Fruit fly (Drosophila melanogaster) whole organism, embryonic: ENCODE results near the gene CG14395.
A peak's percentile ranks its signal among the peaks of the same experiment; 100 is the strongest.

Source experiments
- CG1233 ChIP-seq: fragments of 200-800 bp; sonication (Bioruptor generic); optimal IDR thresholded peaks from 4 replicates; lab custom pipeline; 2018; ENCODE audit warnings: missing biosample characterization, mild to moderate bottlenecking, missing genetic modification characterization
- CG14014 ChIP-seq: fragments of 200-800 bp; sonication (Bioruptor generic); IDR thresholded peaks from 2 replicates; pipeline ENCODE4 v1.3.6; 2022; ENCODE audit warnings: missing biosample characterization, missing genetic modification characterization
- CG16779 ChIP-seq: fragments of 200-800 bp; sonication (Bioruptor generic); IDR thresholded peaks from 2 replicates; pipeline ENCODE4 v1.3.6; 2022; ENCODE audit warnings: missing biosample characterization, missing genetic modification characterization
- CG2116 ChIP-seq: fragments of 200-800 bp; sonication (Bioruptor generic); optimal IDR thresholded peaks from 3 replicates; lab custom pipeline; 2018; ENCODE audit warnings: missing biosample characterization, mild to moderate bottlenecking, missing genetic modification characterization
- CG2199 ChIP-seq: fragments of 200-800 bp; sonication (Bioruptor generic); IDR thresholded peaks from 3 replicates; pipeline ENCODE4 v1.3.6; 2022; ENCODE audit warnings: missing biosample characterization, missing genetic modification characterization
- CG2678 ChIP-seq: fragments of 200-800 bp; sonication (Bioruptor generic); optimal IDR thresholded peaks from 3 replicates; lab custom pipeline; 2019; ENCODE audit warnings: missing biosample characterization, mild to moderate bottlenecking, missing genetic modification characterization, moderate library complexity
- CG30403 ChIP-seq: fragments of 200-800 bp; sonication (Bioruptor generic); optimal IDR thresholded peaks from 3 replicates; lab custom pipeline; 2016; ENCODE audit warnings: missing biosample characterization, missing genetic modification characterization
- CG32532 ChIP-seq: fragments of 200-800 bp; sonication (Bioruptor generic); IDR thresholded peaks from 2 replicates; pipeline ENCODE4 v1.3.6; 2022; ENCODE audit warnings: missing biosample characterization, missing genetic modification characterization
- CG3281 ChIP-seq: fragments of 200-800 bp; sonication (Bioruptor generic); optimal IDR thresholded peaks from 3 replicates; lab custom pipeline; 2017; ENCODE audit warnings: missing biosample characterization, mild to moderate bottlenecking, missing genetic modification characterization
- CG34376 ChIP-seq: fragments of 200-800 bp; sonication (Bioruptor generic); optimal IDR thresholded peaks from 2 replicates; lab custom pipeline; 2018; ENCODE audit warnings: missing biosample characterization, mild to moderate bottlenecking, missing genetic modification characterization
- CG3847 ChIP-seq: fragments of 200-800 bp; sonication (Bioruptor generic); IDR thresholded peaks from 2 replicates; pipeline ENCODE4 v1.3.6; 2022; ENCODE audit warnings: missing biosample characterization, missing genetic modification characterization
- CG5953 ChIP-seq: fragments of 200-800 bp; sonication (Bioruptor generic); IDR thresholded peaks from 2 replicates; pipeline ENCODE4 v1.3.6; 2022; ENCODE audit warnings: missing biosample characterization, missing genetic modification characterization
- CG7928 ChIP-seq: fragments of 200-800 bp; sonication (Bioruptor generic); optimal IDR thresholded peaks from 2 replicates; lab custom pipeline; 2017; ENCODE audit warnings: missing biosample characterization, mild to moderate bottlenecking, missing genetic modification characterization
- CG7963 ChIP-seq: fragments of 200-800 bp; sonication (Bioruptor generic); IDR thresholded peaks from 3 replicates; pipeline ENCODE4 v1.3.6; 2022; ENCODE audit warnings: missing biosample characterization, missing genetic modification characterization; ENCODE audit not compliant: partially characterized antibody
- CG7987 ChIP-seq: fragments of 200-800 bp; sonication (Bioruptor generic); optimal IDR thresholded peaks from 2 replicates; lab custom pipeline; 2018; ENCODE audit warnings: missing biosample characterization, mild to moderate bottlenecking, missing genetic modification characterization, moderate library complexity
- CG8290 ChIP-seq, 3 experiments: fragments of 200-800 bp; sonication (Bioruptor generic); optimal IDR thresholded peaks; 2 replicates each; lab custom pipeline; 2016 to 2019; ENCODE audit warnings: missing biosample characterization in 3 of 3, missing genetic modification characterization in 3 of 3, mild to moderate bottlenecking in 2 of 3, moderate library complexity in 1 of 3
- D19A ChIP-seq: fragments of 200-800 bp; optimal IDR thresholded peaks from 3 replicates; lab custom pipeline; 2019; ENCODE audit warnings: missing biosample characterization, mild to moderate bottlenecking, missing genetic modification characterization, moderate library complexity
- Drgx ChIP-seq: fragments of 200-800 bp; sonication (Bioruptor generic); IDR thresholded peaks from 2 replicates; pipeline ENCODE4 v1.3.6; 2022; ENCODE audit warnings: missing biosample characterization, missing genetic modification characterization
- Ets65A ChIP-seq: fragments of 200-800 bp; sonication (Bioruptor generic); peaks from one replicate; lab custom pipeline; 2016; ENCODE audit warnings: missing biosample characterization, missing genetic modification characterization
- GATAe ChIP-seq: fragments of 200-800 bp; sonication (Bioruptor generic); conservative IDR thresholded peaks from 2 replicates; pipeline ENCODE4 v1.3.6; 2022; ENCODE audit warnings: missing biosample characterization, missing genetic modification characterization
- Hmr ChIP-seq: fragments of 200-800 bp; sonication (Bioruptor generic); optimal IDR thresholded peaks from 3 replicates; lab custom pipeline; 2017; ENCODE audit warnings: mild to moderate bottlenecking, missing biosample characterization, missing genetic modification reagents, missing genetic modification characterization
- Hsf ChIP-seq: fragments of 200-800 bp; sonication (Bioruptor generic); optimal IDR thresholded peaks from 3 replicates; lab custom pipeline; 2016; ENCODE audit warnings: missing biosample characterization, missing genetic modification characterization
- MTF-1 ChIP-seq: fragments of 200-800 bp; sonication (Bioruptor generic); optimal IDR thresholded peaks from 2 replicates; lab custom pipeline; 2018; ENCODE audit warnings: missing biosample characterization, mild to moderate bottlenecking, missing genetic modification characterization, borderline replicate concordance
- Optix ChIP-seq: fragments of 200-800 bp; sonication (Bioruptor generic); IDR thresholded peaks from 3 replicates; pipeline ENCODE4 v1.3.6; 2022; ENCODE audit warnings: missing biosample characterization, missing genetic modification characterization
- Ptx1 ChIP-seq: fragments of 200-800 bp; sonication (Bioruptor generic); IDR thresholded peaks from 2 replicates; pipeline ENCODE4 v1.3.6; 2022; ENCODE audit warnings: missing biosample characterization, missing genetic modification characterization
- Trl ChIP-seq, 3 experiments: fragments of >200 bp in 2 of 3; fragments of 200-800 bp in 1 of 3; sonication (Bioruptor generic) in 1 of 3; optimal IDR thresholded peaks; 2 replicates in 1 of 3; 3 replicates in 2 of 3; lab custom pipeline; 2016 to 2017; ENCODE audit warnings: missing biosample characterization in 1 of 3, missing genetic modification characterization in 1 of 3
- abd-A ChIP-seq: fragments of 200-800 bp; sonication (Bioruptor generic); optimal IDR thresholded peaks from 3 replicates; lab custom pipeline; 2019; ENCODE audit warnings: missing biosample characterization, mild to moderate bottlenecking, missing genetic modification characterization, moderate library complexity
- amos ChIP-seq: fragments of 200-800 bp; sonication (Bioruptor generic); IDR thresholded peaks from 2 replicates; pipeline ENCODE4 v1.3.6; 2022; ENCODE audit warnings: missing biosample characterization, missing genetic modification characterization; ENCODE audit not compliant: partially characterized antibody
- caup ChIP-seq: fragments of 200-800 bp; sonication (Bioruptor generic); optimal IDR thresholded peaks from 3 replicates; lab custom pipeline; 2017; ENCODE audit warnings: missing biosample characterization, mild to moderate bottlenecking, missing genetic modification characterization, moderate library complexity; ENCODE audit not compliant: severe bottlenecking
- crp ChIP-seq, 2 experiments: fragments of 200-800 bp; sonication (Bioruptor generic); optimal IDR thresholded peaks; 2 replicates in 1 of 2; 3 replicates in 1 of 2; lab custom pipeline; 2017; ENCODE audit warnings: missing biosample characterization in 2 of 2, missing genetic modification characterization in 2 of 2, mild to moderate bottlenecking in 1 of 2, moderate library complexity in 1 of 2
- cwo ChIP-seq: fragments of 200-800 bp; sonication (Bioruptor generic); optimal IDR thresholded peaks from 3 replicates; lab custom pipeline; 2017; ENCODE audit warnings: missing biosample characterization, missing genetic modification characterization, mild to moderate bottlenecking, moderate library complexity, missing genetic modification reagents
- disco-r ChIP-seq: fragments of 200-800 bp; sonication (Bioruptor generic); optimal IDR thresholded peaks from 2 replicates; lab custom pipeline; 2016; ENCODE audit warnings: missing biosample characterization, missing genetic modification characterization
- exex ChIP-seq: fragments of 200-800 bp; sonication (Bioruptor generic); optimal IDR thresholded peaks from 4 replicates; lab custom pipeline; 2018; ENCODE audit warnings: missing biosample characterization, mild to moderate bottlenecking, missing genetic modification characterization, moderate library complexity
- fd3F ChIP-seq: fragments of 200-800 bp; sonication (Bioruptor generic); optimal IDR thresholded peaks from 2 replicates; lab custom pipeline; 2018; ENCODE audit warnings: missing biosample characterization, mild to moderate bottlenecking, missing genetic modification characterization, moderate library complexity
- gt ChIP-seq: fragments of 200-800 bp; sonication (Bioruptor generic); IDR thresholded peaks from 2 replicates; pipeline ENCODE4 v1.3.6; 2022; ENCODE audit warnings: missing biosample characterization, missing genetic modification characterization
- lab ChIP-seq: fragments of 200-800 bp; sonication (Bioruptor generic); optimal IDR thresholded peaks from 3 replicates; lab custom pipeline; 2017; ENCODE audit warnings: missing biosample characterization, missing genetic modification characterization, mild to moderate bottlenecking, moderate library complexity, missing genetic modification reagents
- mirr ChIP-seq: fragments of 200-800 bp; sonication (Bioruptor generic); optimal IDR thresholded peaks from 3 replicates; lab custom pipeline; 2018; ENCODE audit warnings: missing biosample characterization, mild to moderate bottlenecking, missing genetic modification characterization
- nerfin-2 ChIP-seq: fragments of 200-800 bp; sonication (Bioruptor generic); IDR thresholded peaks from 2 replicates; pipeline ENCODE4 v1.3.6; 2022; ENCODE audit warnings: missing biosample characterization, missing genetic modification characterization; ENCODE audit not compliant: partially characterized antibody
- phol ChIP-seq: fragments of 200-800 bp; sonication (Bioruptor generic); optimal IDR thresholded peaks from 3 replicates; lab custom pipeline; 2018; ENCODE audit warnings: missing biosample characterization, mild to moderate bottlenecking, missing genetic modification characterization, moderate library complexity
- pzg ChIP-seq: fragments of 200-800 bp; sonication (Bioruptor generic); optimal IDR thresholded peaks from 3 replicates; lab custom pipeline; 2018; ENCODE audit warnings: missing biosample characterization, mild to moderate bottlenecking, missing genetic modification characterization, moderate library complexity
- repo ChIP-seq: fragments of 200-800 bp; sonication (Bioruptor generic); optimal IDR thresholded peaks from 2 replicates; lab custom pipeline; 2016; ENCODE audit warnings: missing biosample characterization, missing genetic modification characterization
- row ChIP-seq: fragments of 200-800 bp; sonication (Bioruptor generic); IDR thresholded peaks from 3 replicates; pipeline ENCODE4 v1.3.6; 2022; ENCODE audit warnings: missing biosample characterization, missing genetic modification characterization
- schlank ChIP-seq: fragments of 200-800 bp; sonication (Bioruptor generic); optimal IDR thresholded peaks from 2 replicates; lab custom pipeline; 2018; ENCODE audit warnings: missing biosample characterization, mild to moderate bottlenecking, missing genetic modification characterization
- sens ChIP-seq: fragments of 200-800 bp; sonication (Bioruptor generic); peaks from one replicate; lab custom pipeline; 2016; ENCODE audit warnings: missing biosample characterization, missing genetic modification characterization
- sim ChIP-seq: fragments of 200-800 bp; sonication (Bioruptor generic); IDR thresholded peaks from 2 replicates; pipeline ENCODE4 v1.3.6; 2022; ENCODE audit warnings: missing biosample characterization, missing genetic modification characterization
- sug ChIP-seq: fragments of 200-800 bp; optimal IDR thresholded peaks from 2 replicates; lab custom pipeline; 2019; ENCODE audit warnings: missing biosample characterization, mild to moderate bottlenecking, missing genetic modification characterization, moderate library complexity
- unpg ChIP-seq: fragments of 200-800 bp; sonication (Bioruptor generic); optimal IDR thresholded peaks from 3 replicates; lab custom pipeline; 2018; ENCODE audit warnings: missing biosample characterization, mild to moderate bottlenecking, missing genetic modification characterization, moderate library complexity

Gene CG14395

DNA sequence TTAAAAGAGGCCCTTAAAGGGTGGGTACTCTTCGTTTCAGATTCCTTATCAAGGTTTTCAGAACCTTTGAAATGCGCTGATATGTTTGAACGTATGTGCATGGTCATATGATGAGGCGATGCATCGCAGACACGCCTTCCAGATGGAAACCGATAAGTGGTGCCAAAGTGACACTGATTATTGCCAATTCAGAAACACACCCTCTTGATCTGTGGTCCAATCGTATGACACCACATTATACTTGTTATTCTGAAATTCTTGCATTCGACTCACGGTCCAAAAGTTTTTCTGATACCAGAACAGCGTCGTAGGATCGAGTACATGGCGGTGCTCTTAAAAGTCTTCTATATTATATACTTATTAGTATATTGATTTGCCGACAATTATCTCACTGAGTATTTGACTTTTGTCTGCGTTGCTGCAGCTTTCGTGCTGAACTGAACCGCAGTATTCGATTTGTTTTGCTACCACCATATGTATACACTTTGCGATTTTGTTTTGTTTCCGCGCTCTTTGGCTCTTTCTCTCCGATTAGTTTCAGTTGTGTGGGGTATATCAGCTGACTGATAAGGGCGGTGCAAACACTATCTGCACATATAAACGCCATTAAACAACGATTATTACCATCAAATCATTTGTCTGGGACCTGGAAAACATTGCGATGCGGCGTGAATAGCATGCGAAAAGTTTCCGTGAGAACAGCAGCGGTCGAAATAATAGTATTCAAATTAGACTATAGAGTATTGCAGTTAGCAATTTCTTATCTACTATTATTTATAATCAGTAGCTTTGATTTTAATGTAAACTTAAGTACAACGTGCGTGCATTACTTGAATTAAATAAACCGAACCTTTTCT, 57.9 kb downstream of the CG14395 start:
- no peak for TF ChIP-seq CG2116 (GFP tag; lab: Kevin White, UChicago)
- TF ChIP-seq MTF-1, result no peak
- no peak for TF ChIP-seq fd3F
- 0 out of 2 replicates have a peak, but pooled peaks have one; percentile 5 for TF ChIP-seq Drgx
- peak; percentile 98 for TF ChIP-seq exex (tag; lab: Kevin White, UChicago)
- peak; percentile 22 for TF ChIP-seq cwo (GFP tag; lab: Kevin White, UChicago)
- no peak for TF ChIP-seq sim (GFP tag; lab: Robert Waterston, UW)
- peak; percentile 48 for TF ChIP-seq CG34376 (GFP tag; lab: Kevin White, UChicago)
- TF ChIP-seq amos, result no peak
- no peak for TF ChIP-seq CG8290 (GFP tag; optimal IDR thresholded peaks at IDR 0.05; lab: Kevin White, UChicago)
- peak in 1 of 2 experiments; percentile 56 for TF ChIP-seq CG8290 (tag; optimal IDR thresholded peaks at IDR 0.05; lab: Kevin White, UChicago)
- no peak for TF ChIP-seq CG7928 (GFP tag; lab: Kevin White, UChicago)
- TF ChIP-seq CG1233 (GFP tag; lab: Kevin White, UChicago), result no peak
- TF ChIP-seq CG14014 (GFP tag; lab: Robert Waterston, UW), result no peak
- TF ChIP-seq CG7963 (GFP tag; lab: Robert Waterston, UW), result no peak
- peak; percentile 56 for TF ChIP-seq mirr (GFP tag; lab: Kevin White, UChicago)
- TF ChIP-seq unpg (GFP tag; lab: Kevin White, UChicago), result no peak
- no peak for TF ChIP-seq gt (GFP tag; lab: Robert Waterston, UW)
- no peak for TF ChIP-seq Ets65A (GFP tag; lab: Kevin White, UChicago)
- TF ChIP-seq nerfin-2 (GFP tag; lab: Robert Waterston, UW), result no peak
- TF ChIP-seq CG32532 (GFP tag; lab: Robert Waterston, UW), result 0 out of 2 replicates have a peak, but pooled peaks have one; percentile 24
- TF ChIP-seq Trl (optimal IDR thresholded peaks at IDR 0.05; lab: Kevin White, UChicago), result peak in 1 of 2 experiments; percentile 4
- TF ChIP-seq Trl (GFP tag; optimal IDR thresholded peaks at IDR 0.05; lab: Kevin White, UChicago), result no peak
- TF ChIP-seq lab (GFP tag; lab: Kevin White, UChicago), result peak; percentile 40
- TF ChIP-seq sug (tag; lab: Kevin White, UChicago), result peak; percentile 80
- peak; percentile 5 for TF ChIP-seq caup
- TF ChIP-seq Ptx1 (GFP tag; lab: Robert Waterston, UW), result no peak
- TF ChIP-seq CG30403, result peak; percentile 1
- no peak for TF ChIP-seq Hsf
- no peak for TF ChIP-seq CG2199 (GFP tag; lab: Robert Waterston, UW)
- no peak for TF ChIP-seq disco-r
- peak; percentile 5 for TF ChIP-seq D19A
- TF ChIP-seq CG3281, result peak; percentile 23
- no peak for TF ChIP-seq CG5953
- TF ChIP-seq GATAe, result 0 out of 2 replicates have a peak, but pooled peaks have one; percentile 41
- TF ChIP-seq crp (GFP tag; optimal IDR thresholded peaks at IDR 0.05; lab: Kevin White, UChicago), result peak in 1 of 2 experiments; percentile 0
- TF ChIP-seq row (GFP tag; lab: Robert Waterston, UW), result peak; percentile 23; the same call in 1 of the 3 replicates
- no peak for TF ChIP-seq CG16779 (GFP tag; lab: Robert Waterston, UW)
- no peak for TF ChIP-seq abd-A (tag; lab: Kevin White, UChicago)
- peak; percentile 50 for TF ChIP-seq CG7987 (GFP tag; lab: Kevin White, UChicago)
- no peak for TF ChIP-seq phol
- no peak for TF ChIP-seq Optix (GFP tag; lab: Robert Waterston, UW)
- peak; percentile 10 for TF ChIP-seq Hmr (GFP tag; lab: Kevin White, UChicago)
- peak; percentile 29 for TF ChIP-seq CG2678
- TF ChIP-seq sens (GFP tag; lab: Kevin White, UChicago), result peak; percentile 3
- TF ChIP-seq CG3847, result no peak
- no peak for TF ChIP-seq pzg (GFP tag; lab: Kevin White, UChicago)
- TF ChIP-seq repo, result no peak
- TF ChIP-seq schlank (tag; lab: Kevin White, UChicago), result no peak
